Fruit fly (Drosophila melanogaster): ENCODE data around the gene CG3191.

Gene CG3191

DNA sequence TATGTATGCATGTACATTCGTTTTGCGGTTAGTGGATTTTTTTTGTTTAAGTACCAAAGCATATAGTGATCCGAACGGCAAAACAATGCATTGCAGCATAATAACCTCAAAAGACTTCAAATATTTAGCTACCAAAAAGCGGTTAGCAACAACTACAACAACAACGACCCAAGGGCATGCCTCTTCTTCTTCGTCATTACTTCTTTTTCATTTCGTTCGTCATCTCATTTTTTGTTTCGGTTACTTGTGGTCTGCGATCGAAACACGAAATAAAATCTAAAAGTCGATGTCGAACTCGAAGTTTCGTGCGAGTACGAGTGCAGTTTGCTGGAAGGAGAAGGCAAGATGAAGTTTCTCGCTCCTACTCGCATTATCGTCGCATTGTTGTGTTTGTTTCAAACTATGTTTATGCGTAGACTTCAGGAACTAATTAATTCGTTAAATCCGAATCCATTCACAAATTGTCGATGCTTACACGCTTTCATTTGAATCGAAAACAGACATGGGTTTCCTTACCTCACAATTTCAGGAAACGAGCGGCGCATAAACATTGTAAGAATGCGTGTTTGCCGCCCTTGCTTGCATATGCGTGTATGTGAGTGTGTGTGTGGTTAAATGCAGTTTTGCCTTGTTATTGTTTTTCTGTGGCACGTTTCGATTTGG lies 47.0 kb upstream of the CG3191 start (continued):
- TF ChIP-seq zf30C (GFP tag; optimal IDR thresholded peaks at IDR 0.05) (no peak), CG2202 (tag; optimal IDR thresholded peaks at IDR 0.05) (peak; percentile 87), CG5245 (GFP tag; optimal IDR thresholded peaks at IDR 0.05) (peak; percentile 59), CG11696 (GFP tag; IDR thresholded peaks at IDR 0.05) (peak; percentile 26; the same call in 1 of the 2 replicates), CG9817 (tag; optimal IDR thresholded peaks at IDR 0.05) (peak; percentile 19), unc-4 (GFP tag; IDR thresholded peaks at IDR 0.05; ENCODE audit: partially characterized antibody) (no peak), wdn (GFP tag; IDR thresholded peaks at IDR 0.05) (no peak), Med (GFP tag) (peak; percentile 97), CG11247 (GFP tag; IDR thresholded peaks at IDR 0.05) (peak; percentile 44; the same call in 1 of the 2 replicates), Xrp1 (GFP tag; IDR thresholded peaks at IDR 0.05) (peak; percentile 94), CG6689 (GFP tag; IDR thresholded peaks at IDR 0.05) (peak; percentile 90), CG17361 (GFP tag; IDR thresholded peaks at IDR 0.05) (peak; percentile 74), CG16815 (GFP tag; optimal IDR thresholded peaks at IDR 0.05) (peak; percentile 53), CG4328 (GFP tag; optimal IDR thresholded peaks at IDR 0.05) (no peak), inv (GFP tag; IDR thresholded peaks at IDR 0.05; ENCODE audit: partially characterized antibody) (no peak), CG11085 (GFP tag; IDR thresholded peaks at IDR 0.05) (no peak), CG11398 (GFP tag; optimal IDR thresholded peaks at IDR 0.05) (peak; percentile 71), CG18476 (GFP tag; optimal IDR thresholded peaks at IDR 0.05) (peak; percentile 55), bowl (GFP tag; IDR thresholded peaks at IDR 0.05) (no peak), kah (GFP tag; optimal IDR thresholded peaks at IDR 0.05) (peak; percentile 40), CG3726 (GFP tag; IDR thresholded peaks at IDR 0.05) (0 out of 3 replicates have a peak, but pooled peaks have one; percentile 56), CG11456 (GFP tag; IDR thresholded peaks at IDR 0.05) (no peak), emc (GFP tag; optimal IDR thresholded peaks at IDR 0.05) (peak; percentile 10), D19B (GFP tag; optimal IDR thresholded peaks at IDR 0.05) (no peak), HmgZ (tag; optimal IDR thresholded peaks at IDR 0.05) (peak; percentile 29), Hr39 (optimal IDR thresholded peaks at IDR 0.05) (no peak), CG2889 (GFP tag; IDR thresholded peaks at IDR 0.05) (no peak), CG10366 (GFP tag; IDR thresholded peaks at IDR 0.05) (peak; percentile 81), CG4360 (GFP tag; IDR thresholded peaks at IDR 0.05) (peak; percentile 80), Meics (GFP tag; optimal IDR thresholded peaks at IDR 0.05) (peak; percentile 27), Atf6 (GFP tag; IDR thresholded peaks at IDR 0.05) (peak; percentile 47; the same call in 1 of the 2 replicates), CG5180 (GFP tag; optimal IDR thresholded peaks at IDR 0.05) (peak; percentile 59), Fer2 (tag; optimal IDR thresholded peaks at IDR 0.05) (no peak), CG7786 (GFP tag; optimal IDR thresholded peaks at IDR 0.05) (peak; percentile 70), Neu2 (GFP tag; optimal IDR thresholded peaks at IDR 0.05; ENCODE audit: borderline replicate concordance) (no peak), CG14710 (tag; optimal IDR thresholded peaks at IDR 0.05) (peak; percentile 83), CG1024 (GFP tag; IDR thresholded peaks at IDR 0.05) (peak; percentile 76), CG30403 (GFP tag; optimal IDR thresholded peaks at IDR 0.05) (peak; percentile 78), sob (GFP tag; IDR thresholded peaks at IDR 0.05) (peak; percentile 62; the same call in 1 of the 2 replicates), Dll (GFP tag; IDR thresholded peaks at IDR 0.05; ENCODE audit: partially characterized antibody) (no peak), CG10267 (tag; optimal IDR thresholded peaks at IDR 0.05) (peak; percentile 83), Dbx (GFP tag; IDR thresholded peaks at IDR 0.05) (no peak), CG6654 (GFP tag; optimal IDR thresholded peaks at IDR 0.05) (peak; percentile 16), br (optimal IDR thresholded peaks at IDR 0.05) (no peak), Deaf1 (tag; optimal IDR thresholded peaks at IDR 0.05) (peak; percentile 69), Nf-YB (GFP tag; optimal IDR thresholded peaks at IDR 0.05) (peak; percentile 75), CG30020 (tag; optimal IDR thresholded peaks at IDR 0.05) (peak; percentile 56), sens-2 (GFP tag; IDR thresholded peaks at IDR 0.05) (peak; percentile 92), CG12769 (tag; optimal IDR thresholded peaks at IDR 0.05) (peak; percentile 67), HHEX (GFP tag; optimal IDR thresholded peaks at IDR 0.05) (peak; percentile 64), rib (GFP tag; IDR thresholded peaks at IDR 0.05) (no peak)

Data from whole organism, embryonic.